Worm (Caenorhabditis elegans) whole organism, young adult: ENCODE results near the gene set-14.

Experiments
- F33H1.4 ChIP-seq: fragments of 200-800 bp; sonication (Bioruptor generic); IDR thresholded peaks from 2 replicates; pipeline ENCODE4 v1.3.6; 2022; ENCODE audit warnings: missing genetic modification reagents, missing genetic modification characterization, missing compliant biosample characterization
- Y53F4B.3 ChIP-seq: fragments of 200-800 bp; sonication (Bioruptor generic); IDR thresholded peaks from 2 replicates; pipeline ENCODE4 v1.3.6; 2022; ENCODE audit warnings: missing genetic modification reagents, missing genetic modification characterization, missing compliant biosample characterization
- hrde-1 ChIP-seq: sonication (generic microtip); optimal IDR thresholded peaks from 2 replicates; lab custom pipeline; 2016; ENCODE audit warnings: missing genetic modification characterization, mild to moderate bottlenecking, missing compliant biosample characterization, moderate library complexity, missing genotype, missing genetic modification reagents, borderline replicate concordance
- lir-1 ChIP-seq: fragments of 200-800 bp; sonication (Bioruptor generic); conservative IDR thresholded peaks from 2 replicates; pipeline ENCODE4 v1.3.6; 2022; ENCODE audit warnings: missing genetic modification reagents, missing genetic modification characterization, missing compliant biosample characterization
- unc-62 ChIP-seq: fragments of 150-350 bp; optimal IDR thresholded peaks from 2 replicates; lab custom pipeline; 2014; ENCODE audit warnings: missing biosample characterization, missing genetic modification reagents, missing genetic modification characterization
- ztf-28 ChIP-seq: fragments of 200-800 bp; sonication (Bioruptor generic); IDR thresholded peaks from 2 replicates; pipeline ENCODE4 v1.3.6; 2022; ENCODE audit warnings: missing genetic modification reagents, missing genetic modification characterization, missing compliant biosample characterization

DNA sequence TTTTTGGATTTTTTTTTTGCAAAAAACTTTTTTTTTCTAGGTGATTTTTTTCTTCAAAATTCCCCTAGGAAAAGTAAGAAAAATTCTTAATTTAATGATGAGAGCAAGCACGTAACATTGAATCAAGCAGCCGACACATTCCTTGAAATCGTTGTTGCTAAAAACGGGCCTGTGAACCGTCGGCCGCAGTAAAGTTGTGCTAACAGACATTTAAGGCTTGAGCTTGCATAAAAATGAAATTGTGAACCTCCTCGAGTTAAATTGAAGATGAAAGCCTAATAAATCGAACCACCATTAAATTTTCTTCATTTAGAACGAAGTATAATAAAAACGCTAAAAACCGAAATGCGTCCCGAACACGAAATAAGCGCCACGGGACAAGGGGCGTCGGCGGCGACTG lies 28.1 kb downstream of the set-14 start:
- TF ChIP-seq F33H1.4 (no peak), hrde-1 (tag; lab: Kevin White, UChicago) (no peak), lir-1 (GFP tag; lab: Robert Waterston, UW) (no peak), unc-62 (GFP tag; lab: Kevin White, UChicago) (no peak), ztf-28 (GFP tag; lab: Robert Waterston, UW) (no peak), Y53F4B.3 (GFP tag; lab: Robert Waterston, UW) (no peak)
